Fruit fly (Drosophila melanogaster): ENCODE data around the gene CG3764.

Gene CG3764

dm6 chr3L:17005415-17005796, 7.0 kb downstream of the CG3764 start:
- TF ChIP-seq pad (GFP tag; optimal IDR thresholded peaks at IDR 0.05): no peak
- no peak for TF ChIP-seq toe (GFP tag; optimal IDR thresholded peaks at IDR 0.05)
- TF ChIP-seq kay (GFP tag; ENCODE audit: borderline replicate concordance): no peak
- no peak for TF ChIP-seq Hr96 (GFP tag; optimal IDR thresholded peaks at IDR 0.05)
- TF ChIP-seq cic (GFP tag; optimal IDR thresholded peaks at IDR 0.05): no peak
- TF ChIP-seq CG1620 (GFP tag; optimal IDR thresholded peaks at IDR 0.05): no peak

- TF ChIP-seq kay (GFP tag; ENCODE audit: borderline replicate concordance): peak; percentile 67
- peak; percentile 20 for TF ChIP-seq tj (GFP tag; optimal IDR thresholded peaks at IDR 0.05)
- TF ChIP-seq Crg-1 (GFP tag; optimal IDR thresholded peaks at IDR 0.05): no peak
- peak; percentile 87 for TF ChIP-seq cic (GFP tag; optimal IDR thresholded peaks at IDR 0.05)
Observed at dm6 chr3L:17004765-17005414, 7.5 kb downstream of the CG3764 start.

- TF ChIP-seq CG12768 (GFP tag; optimal IDR thresholded peaks at IDR 0.05): peak; percentile 79
- peak; percentile 59 for TF ChIP-seq Clk (GFP tag; optimal IDR thresholded peaks at IDR 0.05)
- TF ChIP-seq tj (GFP tag; optimal IDR thresholded peaks at IDR 0.05): peak; percentile 28
- TF ChIP-seq CG5204 (GFP tag; optimal IDR thresholded peaks at IDR 0.05): peak; percentile 87
- TF ChIP-seq Crg-1 (GFP tag; optimal IDR thresholded peaks at IDR 0.05): no peak
- TF ChIP-seq cic (GFP tag; optimal IDR thresholded peaks at IDR 0.05): no peak
- TF ChIP-seq CG7045 (GFP tag; optimal IDR thresholded peaks at IDR 0.05): peak; percentile 85
- peak; percentile 69 for TF ChIP-seq toe (GFP tag; optimal IDR thresholded peaks at IDR 0.05)
- TF ChIP-seq ovo (GFP tag; optimal IDR thresholded peaks at IDR 0.05): peak; percentile 3
- peak; percentile 16 for TF ChIP-seq Mnt (GFP tag; optimal IDR thresholded peaks at IDR 0.05)
- no peak for TF ChIP-seq CG1620 (GFP tag; optimal IDR thresholded peaks at IDR 0.05)
- TF ChIP-seq bab1 (GFP tag; optimal IDR thresholded peaks at IDR 0.05): no peak
- TF ChIP-seq CG14711 (tag; optimal IDR thresholded peaks at IDR 0.05): peak; percentile 67
- peak; percentile 82 for TF ChIP-seq kay (GFP tag; ENCODE audit: borderline replicate concordance)
- peak; percentile 37 for TF ChIP-seq pad (GFP tag; optimal IDR thresholded peaks at IDR 0.05)
- TF ChIP-seq CG7101 (tag; optimal IDR thresholded peaks at IDR 0.05): peak; percentile 72
- peak; percentile 56 for TF ChIP-seq Hr96 (GFP tag; optimal IDR thresholded peaks at IDR 0.05)
- TF ChIP-seq cnc (optimal IDR thresholded peaks at IDR 0.05): no peak
- TF ChIP-seq CG11617 (GFP tag; optimal IDR thresholded peaks at IDR 0.05): peak; percentile 59
- peak; percentile 75 for TF ChIP-seq CG33017 (tag; optimal IDR thresholded peaks at IDR 0.05)
Observed at dm6 chr3L:17004218-17004759, 8.1 kb downstream of the CG3764 start.

dm6 chr3L:17003251-17004171, 8.9 kb downstream of the CG3764 start:
- TF ChIP-seq ovo (GFP tag; optimal IDR thresholded peaks at IDR 0.05) (peak; percentile 25), CG12768 (GFP tag; optimal IDR thresholded peaks at IDR 0.05) (peak; percentile 49), bab1 (GFP tag; optimal IDR thresholded peaks at IDR 0.05) (no peak), cic (GFP tag; optimal IDR thresholded peaks at IDR 0.05) (peak; percentile 31), tj (GFP tag; optimal IDR thresholded peaks at IDR 0.05) (peak; percentile 99), CG11617 (GFP tag; optimal IDR thresholded peaks at IDR 0.05) (no peak), CG7045 (GFP tag; optimal IDR thresholded peaks at IDR 0.05) (peak; percentile 31), Crg-1 (GFP tag; optimal IDR thresholded peaks at IDR 0.05) (peak; percentile 45), kay (GFP tag; ENCODE audit: borderline replicate concordance) (no peak), Hr96 (GFP tag; optimal IDR thresholded peaks at IDR 0.05) (no peak), pad (GFP tag; optimal IDR thresholded peaks at IDR 0.05) (peak; percentile 35), CG7101 (tag; optimal IDR thresholded peaks at IDR 0.05) (no peak), CG5204 (GFP tag; optimal IDR thresholded peaks at IDR 0.05) (no peak), CG33017 (tag; optimal IDR thresholded peaks at IDR 0.05) (no peak)

- peak; percentile 19 for TF ChIP-seq cic (GFP tag; optimal IDR thresholded peaks at IDR 0.05)
- peak; percentile 5 for TF ChIP-seq CG12768 (GFP tag; optimal IDR thresholded peaks at IDR 0.05)
- no peak for TF ChIP-seq CG7101 (tag; optimal IDR thresholded peaks at IDR 0.05)
- no peak for TF ChIP-seq kay (GFP tag; ENCODE audit: borderline replicate concordance)
- TF ChIP-seq ovo (GFP tag; optimal IDR thresholded peaks at IDR 0.05): no peak
- peak in 1 of 2 experiments; percentile 19 for TF ChIP-seq cnc (optimal IDR thresholded peaks at IDR 0.05)
- no peak for TF ChIP-seq Hr96 (GFP tag; optimal IDR thresholded peaks at IDR 0.05)
- TF ChIP-seq pad (GFP tag; optimal IDR thresholded peaks at IDR 0.05): no peak
- TF ChIP-seq CG11617 (GFP tag; optimal IDR thresholded peaks at IDR 0.05): no peak
- TF ChIP-seq Clk (GFP tag; optimal IDR thresholded peaks at IDR 0.05): no peak
Observed at dm6 chr3L:17002140-17002849, 10.1 kb downstream of the CG3764 start.

- TF ChIP-seq CG12768 (GFP tag; optimal IDR thresholded peaks at IDR 0.05) (peak; percentile 69), cic (GFP tag; optimal IDR thresholded peaks at IDR 0.05) (peak; percentile 38), Crg-1 (GFP tag; optimal IDR thresholded peaks at IDR 0.05) (no peak), CG11617 (GFP tag; optimal IDR thresholded peaks at IDR 0.05) (peak; percentile 9), bab1 (GFP tag; optimal IDR thresholded peaks at IDR 0.05) (no peak), CG33017 (tag; optimal IDR thresholded peaks at IDR 0.05) (peak; percentile 21), kay (GFP tag; ENCODE audit: borderline replicate concordance) (no peak), CG7045 (GFP tag; optimal IDR thresholded peaks at IDR 0.05) (peak; percentile 63), CG14711 (tag; optimal IDR thresholded peaks at IDR 0.05) (no peak), toe (GFP tag; optimal IDR thresholded peaks at IDR 0.05) (peak; percentile 14), pad (GFP tag; optimal IDR thresholded peaks at IDR 0.05) (peak; percentile 2), Mnt (GFP tag; optimal IDR thresholded peaks at IDR 0.05) (peak; percentile 33), CG7101 (tag; optimal IDR thresholded peaks at IDR 0.05) (peak; percentile 33), tj (GFP tag; optimal IDR thresholded peaks at IDR 0.05) (no peak)
Observed at dm6 chr3L:17001055-17001454, 11.3 kb downstream of the CG3764 start.
